Worm (Caenorhabditis elegans): Measurements from ENCODE around the gene F21A3.4.

The F21A3.4 gene

DNA sequence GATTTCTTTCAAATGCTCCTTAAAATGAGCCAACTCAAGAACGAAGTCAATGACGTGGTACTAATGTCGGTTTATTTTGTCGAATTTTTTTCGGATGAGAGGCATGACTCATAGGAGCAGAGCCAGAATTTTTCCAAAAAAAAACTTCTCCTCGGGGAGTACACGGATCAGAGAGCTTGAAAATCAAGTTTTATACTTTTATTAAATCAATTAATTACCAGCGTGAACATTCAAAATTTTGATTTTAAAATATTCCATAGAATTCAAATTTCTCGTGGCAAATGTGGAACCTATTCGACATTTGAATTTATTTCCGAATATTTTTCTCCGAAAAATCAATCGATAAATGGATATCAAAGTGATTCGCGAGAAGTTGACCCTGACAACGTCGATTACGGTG lies at the start of gene F21A3.4:
F21A3.4 (plus strand) TSS at position 301 of the 400 bp plus-strand sequence.
- TF ChIP-seq ceh-40 (GFP tag; IDR thresholded peaks at IDR 0.05) (no peak), attf-5 (GFP tag; optimal IDR thresholded peaks at IDR 0.05) (no peak), lsy-27 (tag; optimal IDR thresholded peaks at IDR 0.05; ENCODE audit: borderline replicate concordance, insufficient read depth) (no peak), hmg-1.2 (GFP tag; IDR thresholded peaks at IDR 0.05) (no peak), sea-2 (GFP tag; IDR thresholded peaks at IDR 0.05) (no peak), lsl-1 (GFP tag; optimal IDR thresholded peaks at IDR 0.05) (no peak), somi-1 (GFP tag; optimal IDR thresholded peaks at IDR 0.05) (no peak), B0336.3 (GFP tag; IDR thresholded peaks at IDR 0.05) (no peak), ceh-58 (GFP tag; IDR thresholded peaks at IDR 0.05) (no peak), snpc-3.4 (tag; optimal IDR thresholded peaks at IDR 0.05) (no peak), Y53F4B.3 (GFP tag; IDR thresholded peaks at IDR 0.05) (no peak), fkh-3 (tag; optimal IDR thresholded peaks at IDR 0.05) (no peak), F39B2.1 (GFP tag; IDR thresholded peaks at IDR 0.05) (no peak), F57A8.1 (GFP tag; optimal IDR thresholded peaks at IDR 0.05) (no peak), bed-1 (GFP tag; IDR thresholded peaks at IDR 0.05) (no peak)

DNA sequence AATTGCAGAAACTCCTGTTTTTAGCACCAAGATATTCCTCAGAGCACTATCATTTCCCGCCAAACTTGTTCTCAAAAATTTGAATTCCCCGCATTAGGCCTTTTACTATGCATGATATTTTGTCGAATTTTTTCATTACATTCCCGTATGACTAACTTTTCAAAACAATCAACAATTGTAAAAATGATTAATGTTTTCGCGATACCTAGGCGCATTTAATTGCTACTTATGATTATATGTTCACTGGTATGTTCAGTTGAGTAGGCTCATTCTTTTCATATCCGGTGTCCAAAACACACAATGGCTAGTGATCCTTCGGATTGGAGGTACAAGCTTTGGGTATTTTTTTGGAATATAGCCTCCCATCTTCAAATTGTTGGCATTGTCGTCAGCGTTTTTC lies 48.7 kb upstream of the F21A3.4 start, which contains the start of gene srw-21:
srw-21 (plus strand) TSS at position 301 of the 400 bp plus-strand sequence.
- TF ChIP-seq D2030.7 (GFP tag; IDR thresholded peaks at IDR 0.05) = no peak
- no peak for TF ChIP-seq xnd-1 (tag; optimal IDR thresholded peaks at IDR 0.05)
- TF ChIP-seq hmg-20 (GFP tag; IDR thresholded peaks at IDR 0.05) = no peak
- TF ChIP-seq let-607 (tag; optimal IDR thresholded peaks at IDR 0.05) = no peak
- TF ChIP-seq F57C9.4 (tag; optimal IDR thresholded peaks at IDR 0.05) = no peak

- no peak for TF ChIP-seq tbp1 (GFP tag; optimal IDR thresholded peaks at IDR 0.05)
- no peak for TF ChIP-seq mxl-1 (tag; optimal IDR thresholded peaks at IDR 0.05)
- TF ChIP-seq T26A5.8 (tag; optimal IDR thresholded peaks at IDR 0.05) = no peak
- no peak for TF ChIP-seq tbx-9 (tag; optimal IDR thresholded peaks at IDR 0.05; ENCODE audit: borderline replicate concordance)
- TF ChIP-seq die-1 (tag; optimal IDR thresholded peaks at IDR 0.05) = no peak
- TF ChIP-seq efl-1 (GFP tag; optimal IDR thresholded peaks at IDR 0.05) = no peak
Observed at ce11 chrV:15492518-15492917, 43.9 kb upstream of the F21A3.4 start, which contains the start of gene str-264. Gene str-264 (minus strand): TSS chrV:15492618.

- TF ChIP-seq C06A6.2 (GFP tag; conservative IDR thresholded peaks at IDR 0.05) (no peak), pha-4 (tag; optimal IDR thresholded peaks at IDR 0.05) (no peak), mel-28 (tag; optimal IDR thresholded peaks at IDR 0.05; ENCODE audit: borderline replicate concordance) (no peak), F37B4.10 (GFP tag; IDR thresholded peaks at IDR 0.05) (no peak), akir-1 (GFP tag; optimal IDR thresholded peaks at IDR 0.05) (no peak), mcd-1 (GFP tag; IDR thresholded peaks at IDR 0.05) (no peak), sea-2 (GFP tag; IDR thresholded peaks at IDR 0.05) (no peak), hsf-1 (GFP tag; IDR thresholded peaks at IDR 0.05) (no peak), hmg-1.2 (GFP tag; IDR thresholded peaks at IDR 0.05) (no peak), rpc-1 (optimal IDR thresholded peaks at IDR 0.05) (no peak), rpc-1 (tag; optimal IDR thresholded peaks at IDR 0.05) (no peak), madf-10 (tag; optimal IDR thresholded peaks at IDR 0.05) (no peak), let-607 (tag; optimal IDR thresholded peaks at IDR 0.05) (no peak), repo-1 (tag; optimal IDR thresholded peaks at IDR 0.05) (no peak), nfya-1 (tag; optimal IDR thresholded peaks at IDR 0.05; ENCODE audit: borderline replicate concordance, insufficient read depth) (no peak), ztf-18 (tag; optimal IDR thresholded peaks at IDR 0.05) (no peak), ets-4 (GFP tag; optimal IDR thresholded peaks at IDR 0.05) (no peak), F49E8.2 (tag; optimal IDR thresholded peaks at IDR 0.05; ENCODE audit: insufficient read depth) (no peak)
Observed at ce11 chrV:15493680-15494079, 42.7 kb upstream of the F21A3.4 start, which contains the start of gene srh-218. Gene srh-218 (plus strand): TSS chrV:15493980.
